Worm (Caenorhabditis elegans) whole organism, L1 larva: ENCODE measurements around the gene C45E5.1.

Source experiments
- C34B4.2 ChIP-seq: sonication (generic microtip); optimal IDR thresholded peaks from 2 replicates; lab custom pipeline; 2017; ENCODE audit warnings: mild to moderate bottlenecking, missing genetic modification characterization, missing compliant biosample characterization
- Y116A8C.19 ChIP-seq: sonication (generic microtip); optimal IDR thresholded peaks from 2 replicates; lab custom pipeline; 2016; ENCODE audit warnings: missing compliant biosample characterization, missing genetic modification characterization, borderline replicate concordance
- aha-1 ChIP-seq: fragments of 150-350 bp; optimal IDR thresholded peaks from 2 replicates; lab custom pipeline; 2014; ENCODE audit warnings: missing biosample characterization, missing genetic modification characterization
- alr-1 ChIP-seq: fragments of 200-800 bp; sonication (Bioruptor generic); optimal IDR thresholded peaks from 2 replicates; lab custom pipeline; 2018; ENCODE audit warnings: borderline replicate concordance, mild to moderate bottlenecking, missing genetic modification characterization, missing compliant biosample characterization
- blmp-1 ChIP-seq: fragments of 150-350 bp; optimal IDR thresholded peaks from 2 replicates; lab custom pipeline; 2014; ENCODE audit warnings: missing biosample characterization, missing genetic modification characterization
- ceh-63 ChIP-seq: fragments of 200-800 bp; sonication (Bioruptor generic); optimal IDR thresholded peaks from 2 replicates; lab custom pipeline; 2018; ENCODE audit warnings: mild to moderate bottlenecking, missing genetic modification characterization, missing compliant biosample characterization
- ceh-8 ChIP-seq: fragments of 200-800 bp; sonication (Bioruptor generic); optimal IDR thresholded peaks from 2 replicates; lab custom pipeline; 2018; ENCODE audit warnings: mild to moderate bottlenecking, missing genetic modification characterization, moderate library complexity, missing compliant biosample characterization
- ceh-82 ChIP-seq, 3 experiments: fragments of 150-350 bp in 1 of 3; sonication (generic microtip) in 2 of 3; optimal IDR thresholded peaks; 2 replicates each; lab custom pipeline; 2014 to 2017; ENCODE audit warnings: missing biosample characterization in 3 of 3, missing genetic modification characterization in 3 of 3
- ceh-88 ChIP-seq: fragments of 200-800 bp; sonication (Bioruptor generic); IDR thresholded peaks from 2 replicates; pipeline ENCODE4 v1.3.6; 2022; ENCODE audit warnings: missing genetic modification characterization, missing compliant biosample characterization
- ces-1 ChIP-seq: fragments of 150-350 bp; optimal IDR thresholded peaks from 2 replicates; lab custom pipeline; 2014; ENCODE audit warnings: missing biosample characterization, missing genetic modification reagents, missing genetic modification characterization
- dpl-1 ChIP-seq, 3 experiments: fragments of 150-350 bp in 2 of 3; sonication (generic microtip) in 1 of 3; optimal IDR thresholded peaks; 2 replicates each; lab custom pipeline; 2014 to 2017; ENCODE audit warnings: missing biosample characterization in 3 of 3, missing genetic modification characterization in 3 of 3, missing genetic modification reagents in 3 of 3
- dsc-1 ChIP-seq: sonication (generic microtip); optimal IDR thresholded peaks from 2 replicates; lab custom pipeline; 2016; ENCODE audit warnings: mild to moderate bottlenecking, missing genetic modification characterization, missing compliant biosample characterization
- egl-13 ChIP-seq: sonication (generic microtip); optimal IDR thresholded peaks from 2 replicates; lab custom pipeline; 2016; ENCODE audit warnings: missing genotype, missing genetic modification reagents, missing genetic modification characterization, missing compliant biosample characterization
- egl-27 ChIP-seq, 2 experiments: fragments of 150-350 bp in 1 of 2; sonication (generic microtip); optimal IDR thresholded peaks; 3 replicates each; lab custom pipeline; 2017 to 2018; ENCODE audit warnings: missing biosample characterization in 2 of 2, missing genetic modification characterization in 2 of 2, missing genetic modification reagents in 2 of 2
- ets-5 ChIP-seq: fragments of 200-800 bp; sonication (Bioruptor generic); IDR thresholded peaks from 2 replicates; pipeline ENCODE4 v1.3.6; 2022; ENCODE audit warnings: missing genetic modification characterization, missing compliant biosample characterization
- fkh-4 ChIP-seq: sonication (generic microtip); optimal IDR thresholded peaks from 2 replicates; lab custom pipeline; 2016; ENCODE audit warnings: missing compliant biosample characterization, missing genetic modification characterization, borderline replicate concordance
- fkh-8 ChIP-seq: sonication (generic microtip); optimal IDR thresholded peaks from 2 replicates; lab custom pipeline; 2016; ENCODE audit warnings: mild to moderate bottlenecking, missing genetic modification characterization, missing compliant biosample characterization
- fos-1 ChIP-seq: fragments of 150-350 bp; optimal IDR thresholded peaks from 2 replicates; lab custom pipeline; 2014; ENCODE audit warnings: missing biosample characterization, missing genetic modification characterization
- hlh-17 ChIP-seq: fragments of 200-800 bp; sonication (Bioruptor generic); optimal IDR thresholded peaks from 2 replicates; lab custom pipeline; 2018; ENCODE audit warnings: missing genetic modification characterization, mild to moderate bottlenecking, missing compliant biosample characterization, moderate library complexity, borderline replicate concordance
- hlh-4 ChIP-seq: sonication (generic microtip); optimal IDR thresholded peaks from 2 replicates; lab custom pipeline; 2016; ENCODE audit warnings: mild to moderate bottlenecking, missing genetic modification characterization, missing compliant biosample characterization
- isw-1 ChIP-seq: fragments of 200-800 bp; sonication (Bioruptor generic); IDR thresholded peaks from 2 replicates; pipeline ENCODE4 v1.3.6; 2022; ENCODE audit warnings: missing genetic modification characterization, missing compliant biosample characterization
- lin-13 ChIP-seq: fragments of 150-350 bp; optimal IDR thresholded peaks from 2 replicates; lab custom pipeline; 2014; ENCODE audit warnings: missing biosample characterization, missing genetic modification reagents, missing genetic modification characterization
- lsy-2 ChIP-seq, 2 experiments: fragments of 150-350 bp; optimal IDR thresholded peaks; 2 replicates each; lab custom pipeline; 2014; ENCODE audit warnings: missing biosample characterization in 2 of 2, missing genetic modification characterization in 2 of 2
- mab-9 ChIP-seq: fragments of 200-800 bp; sonication (Bioruptor generic); IDR thresholded peaks from 2 replicates; pipeline ENCODE4 v1.3.6; 2022; ENCODE audit warnings: missing genetic modification reagents, missing genetic modification characterization, missing compliant biosample characterization
- mef-2 ChIP-seq: fragments of 150-350 bp; optimal IDR thresholded peaks from 2 replicates; lab custom pipeline; 2014; ENCODE audit warnings: missing biosample characterization, missing genetic modification characterization
- mep-1 ChIP-seq: fragments of 150-350 bp; optimal IDR thresholded peaks from 2 replicates; lab custom pipeline; 2014; ENCODE audit warnings: missing biosample characterization, missing genetic modification characterization
- nhr-12 ChIP-seq: sonication (generic microtip); optimal IDR thresholded peaks from 2 replicates; lab custom pipeline; 2017; ENCODE audit warnings: missing biosample characterization, missing genetic modification characterization
- nhr-19 ChIP-seq: fragments of 200-800 bp; sonication (Bioruptor generic); conservative IDR thresholded peaks from 2 replicates; pipeline ENCODE4 v1.3.6; 2022; ENCODE audit warnings: missing genetic modification characterization, missing compliant biosample characterization
- nhr-28 ChIP-seq: fragments of 150-350 bp; optimal IDR thresholded peaks from 2 replicates; lab custom pipeline; 2014; ENCODE audit warnings: missing biosample characterization, missing genetic modification characterization
- nhr-47 ChIP-seq: sonication (generic microtip); optimal IDR thresholded peaks from 2 replicates; lab custom pipeline; 2016; ENCODE audit warnings: mild to moderate bottlenecking, missing genetic modification characterization, moderate library complexity, missing compliant biosample characterization
- nhr-76 ChIP-seq: sonication (generic microtip); optimal IDR thresholded peaks from 2 replicates; lab custom pipeline; 2017; ENCODE audit warnings: missing biosample characterization, missing genetic modification characterization
- nhr-84 ChIP-seq: sonication (generic microtip); optimal IDR thresholded peaks from 2 replicates; lab custom pipeline; 2017; ENCODE audit warnings: missing biosample characterization, missing genetic modification characterization
- nhr-85 ChIP-seq: sonication (generic microtip); peaks from one replicate; lab custom pipeline; 2016; ENCODE audit warnings: missing genetic modification characterization, inconsistent platforms, missing compliant biosample characterization
- pag-3 ChIP-seq: sonication (generic microtip); optimal IDR thresholded peaks from 2 replicates; lab custom pipeline; 2017; ENCODE audit warnings: missing genetic modification characterization, mild to moderate bottlenecking, missing compliant biosample characterization, antibody characterized with exemption, borderline replicate concordance; ENCODE audit not compliant: insufficient read depth
- rnt-1 ChIP-seq: sonication (generic microtip); optimal IDR thresholded peaks from 2 replicates; lab custom pipeline; 2016; ENCODE audit warnings: mild to moderate bottlenecking, missing genetic modification characterization, moderate library complexity, missing compliant biosample characterization
- skn-1 ChIP-seq: fragments of 150-350 bp; optimal IDR thresholded peaks from 2 replicates; lab custom pipeline; 2014; ENCODE audit warnings: missing biosample characterization, missing genetic modification characterization
- sup-37 ChIP-seq: fragments of 200-800 bp; sonication (Bioruptor generic); optimal IDR thresholded peaks from 2 replicates; lab custom pipeline; 2018; ENCODE audit warnings: mild to moderate bottlenecking, missing genetic modification characterization, missing compliant biosample characterization
- tbx-2 ChIP-seq: sonication (generic microtip); optimal IDR thresholded peaks from 2 replicates; lab custom pipeline; 2016; ENCODE audit warnings: missing genetic modification characterization, missing compliant biosample characterization
- tlp-1 ChIP-seq: fragments of 150-350 bp; optimal IDR thresholded peaks from 2 replicates; lab custom pipeline; 2014; ENCODE audit warnings: missing biosample characterization, missing genetic modification characterization
- unc-86 ChIP-seq: sonication (generic microtip); optimal IDR thresholded peaks from 2 replicates; lab custom pipeline; 2016; ENCODE audit warnings: missing genetic modification characterization, missing compliant biosample characterization
- vab-15 ChIP-seq: sonication (generic microtip); optimal IDR thresholded peaks from 2 replicates; lab custom pipeline; 2017; ENCODE audit warnings: missing genotype, mild to moderate bottlenecking, missing genetic modification characterization, missing compliant biosample characterization
- xbp-1 ChIP-seq: sonication (generic microtip); optimal IDR thresholded peaks from 2 replicates; lab custom pipeline; 2016; ENCODE audit warnings: missing genetic modification characterization, missing compliant biosample characterization
- zip-4 ChIP-seq: fragments of 200-800 bp; sonication (Bioruptor generic); optimal IDR thresholded peaks from 2 replicates; lab custom pipeline; 2018; ENCODE audit warnings: mild to moderate bottlenecking, missing genetic modification characterization, moderate library complexity, missing compliant biosample characterization
- ztf-11 ChIP-seq, 2 experiments: sonication (generic microtip); optimal IDR thresholded peaks; 2 replicates each; lab custom pipeline; 2016 to 2017; ENCODE audit warnings: missing genetic modification characterization in 2 of 2, missing biosample characterization in 1 of 2, missing compliant biosample characterization in 1 of 2
- ztf-4 ChIP-seq: fragments of 150-350 bp; optimal IDR thresholded peaks from 2 replicates; lab custom pipeline; 2014; ENCODE audit warnings: missing biosample characterization, missing genetic modification characterization

C45E5.1 gene

DNA sequence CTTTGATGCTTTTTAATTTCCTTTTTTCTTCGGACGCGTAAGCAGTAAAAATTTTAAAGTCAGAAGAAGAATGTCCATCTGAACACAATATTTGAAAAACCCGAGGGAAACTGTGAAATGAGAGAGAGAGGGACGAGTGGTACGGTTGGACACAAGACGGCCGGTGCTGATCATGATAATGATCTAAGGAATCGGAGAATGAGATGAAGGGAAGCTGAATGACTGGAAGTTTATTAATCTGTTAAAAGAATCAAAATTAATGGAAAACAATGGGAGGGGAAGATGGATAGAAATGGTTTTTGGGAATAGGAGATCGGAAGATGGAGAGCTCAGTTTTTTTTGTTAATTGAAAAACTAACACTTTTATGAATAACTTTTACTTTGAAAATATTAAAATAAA, 14.5 kb downstream of the C45E5.1 start:
- peak; percentile 13 for TF ChIP-seq blmp-1 (tag; lab: Kevin White, UChicago)
- no peak for TF ChIP-seq nhr-47 (tag; lab: Kevin White, UChicago)
- no peak for TF ChIP-seq nhr-12 (tag; lab: Kevin White, UChicago)
- no peak for TF ChIP-seq dpl-1 (GFP tag; optimal IDR thresholded peaks at IDR 0.05; lab: Kevin White, UChicago)
- TF ChIP-seq alr-1 (tag; lab: Kevin White, UChicago): no peak
- no peak for TF ChIP-seq pag-3
- no peak for TF ChIP-seq rnt-1
- TF ChIP-seq mef-2: no peak
- TF ChIP-seq xbp-1 (tag; lab: Kevin White, UChicago): no peak
- TF ChIP-seq tlp-1 (tag; lab: Kevin White, UChicago): no peak
- TF ChIP-seq isw-1 (GFP tag; lab: Robert Waterston, UW): no peak
- TF ChIP-seq tbx-2: no peak
- TF ChIP-seq ceh-63 (GFP tag; lab: Kevin White, UChicago): no peak
- TF ChIP-seq unc-86 (tag; lab: Kevin White, UChicago): no peak
- peak; percentile 70 for TF ChIP-seq nhr-85 (tag; lab: Kevin White, UChicago)
- no peak for TF ChIP-seq fkh-4 (tag; lab: Kevin White, UChicago)

ce11 chrIV:5760656-5761055, 16.5 kb downstream of the C45E5.1 start:
- TF ChIP-seq ztf-11 (tag; optimal IDR thresholded peaks at IDR 0.05; lab: Kevin White, UChicago) (no peak), ces-1 (GFP tag; lab: Kevin White, UChicago) (no peak), isw-1 (GFP tag; lab: Robert Waterston, UW) (no peak), egl-27 (tag; optimal IDR thresholded peaks at IDR 0.05; lab: Kevin White, UChicago) (no peak), blmp-1 (tag; lab: Kevin White, UChicago) (no peak), rnt-1 (no peak), fkh-8 (no peak), fkh-4 (tag; lab: Kevin White, UChicago) (no peak), nhr-76 (tag; lab: Kevin White, UChicago) (no peak), hlh-17 (GFP tag; lab: Kevin White, UChicago) (no peak), ztf-4 (tag; lab: Kevin White, UChicago) (no peak), hlh-4 (no peak), vab-15 (no peak), ceh-88 (GFP tag; lab: Robert Waterston, UW) (no peak), ets-5 (GFP tag; lab: Robert Waterston, UW) (no peak), ceh-82 (tag; optimal IDR thresholded peaks at IDR 0.05; lab: Kevin White, UChicago) (no peak)
- TF ChIP-seq, all 84 proteins: peak for 0

DNA sequence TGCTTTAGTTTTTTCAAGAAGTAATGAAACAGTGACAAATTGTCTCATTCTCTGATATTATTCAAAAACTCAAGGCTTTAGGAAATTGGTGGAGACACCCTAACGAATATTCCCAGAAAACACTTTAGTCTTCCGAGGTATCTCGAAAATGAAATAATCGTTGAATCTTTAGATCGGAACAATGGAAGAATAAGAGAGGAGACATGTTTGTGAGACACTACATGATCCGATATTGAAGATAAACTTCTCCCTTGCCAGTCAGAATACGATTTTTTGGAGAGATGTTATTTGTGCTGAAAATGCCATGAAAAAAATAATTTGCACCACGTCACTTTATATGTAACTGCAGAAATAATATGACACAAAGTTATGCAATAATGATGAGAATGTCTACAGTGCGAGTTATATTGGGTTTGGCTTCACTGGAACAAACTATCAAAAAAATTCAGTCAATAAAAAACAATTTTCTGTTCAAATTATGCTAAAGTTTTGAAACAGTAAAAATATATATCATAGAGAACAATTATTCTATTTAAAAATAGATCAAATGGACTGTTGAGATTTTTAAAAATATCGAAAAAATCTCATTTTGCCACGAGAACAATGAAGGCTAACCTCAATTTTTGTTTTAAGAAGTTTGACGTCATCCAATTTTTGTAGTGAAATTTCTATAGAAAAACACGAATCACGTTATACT, 17.2 kb downstream of the C45E5.1 start:
- TF ChIP-seq blmp-1 (tag; lab: Kevin White, UChicago) (peak; percentile 13), ztf-11 (tag; optimal IDR thresholded peaks at IDR 0.05; lab: Kevin White, UChicago) (no peak)

DNA sequence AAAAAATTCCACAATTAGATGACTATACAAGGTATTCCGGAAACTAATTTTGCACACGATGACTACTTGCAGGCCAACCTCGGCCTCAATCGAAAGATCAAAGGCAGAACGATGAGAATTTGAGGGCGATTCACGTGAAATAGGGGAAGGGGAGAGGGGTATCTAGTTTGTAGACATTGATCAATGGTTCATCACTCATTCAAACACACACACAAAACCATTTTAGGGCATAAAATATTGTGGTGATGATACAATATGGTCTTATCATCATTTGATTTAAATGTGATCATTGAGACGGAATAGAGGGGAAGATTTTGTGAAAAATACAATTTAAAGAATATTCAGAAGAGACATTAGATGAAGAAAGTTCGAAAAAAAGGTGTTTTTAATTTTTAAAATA, 18.6 kb downstream of the C45E5.1 start:
- no peak for TF ChIP-seq lsy-2 (tag; optimal IDR thresholded peaks at IDR 0.05; lab: Kevin White, UChicago)
- no peak for TF ChIP-seq nhr-28 (tag; lab: Kevin White, UChicago)
- no peak for TF ChIP-seq fos-1
- TF ChIP-seq mep-1 (tag; lab: Kevin White, UChicago): no peak
- TF ChIP-seq nhr-84 (tag; lab: Kevin White, UChicago): no peak
- TF ChIP-seq dsc-1 (tag; lab: Kevin White, UChicago): no peak
- no peak for TF ChIP-seq Y116A8C.19 (tag; lab: Kevin White, UChicago)
- no peak for TF ChIP-seq C34B4.2 (tag; lab: Kevin White, UChicago)
- TF ChIP-seq pag-3: no peak
- no peak for TF ChIP-seq egl-27 (tag; optimal IDR thresholded peaks at IDR 0.05; lab: Kevin White, UChicago)
- no peak for TF ChIP-seq aha-1 (tag; lab: Kevin White, UChicago)
- TF ChIP-seq xbp-1 (tag; lab: Kevin White, UChicago): no peak
- TF ChIP-seq ets-5 (GFP tag; lab: Robert Waterston, UW): no peak
- TF ChIP-seq ceh-8 (GFP tag; lab: Kevin White, UChicago): no peak
- no peak for TF ChIP-seq mab-9 (GFP tag; lab: Robert Waterston, UW)
- no peak for TF ChIP-seq zip-4 (GFP tag; lab: Kevin White, UChicago)
- TF ChIP-seq fkh-8: no peak
- no peak for TF ChIP-seq sup-37 (GFP tag; lab: Kevin White, UChicago)
- no peak for TF ChIP-seq lin-13 (GFP tag; lab: Kevin White, UChicago)
- no peak for TF ChIP-seq skn-1 (tag; lab: Kevin White, UChicago)
- TF ChIP-seq ceh-88 (GFP tag; lab: Robert Waterston, UW): no peak
- peak; percentile 36 for TF ChIP-seq nhr-19
- TF ChIP-seq isw-1 (GFP tag; lab: Robert Waterston, UW): no peak
- TF ChIP-seq egl-13 (tag; lab: Kevin White, UChicago): no peak
